Worm (Caenorhabditis elegans): ENCODE data around the gene gst-3.

Gene gst-3

ce11 chrIV:10151439-10151997 lies 11.5 kb upstream of the gst-3 start, which contains the start of gene copg-1:
copg-1 (plus strand) TSS chrIV:10151947.
- TF ChIP-seq mxl-2 (GFP tag; conservative IDR thresholded peaks at IDR 0.05), result no peak
- no peak for TF ChIP-seq lir-3 (tag; optimal IDR thresholded peaks at IDR 0.05)
- no peak for TF ChIP-seq ceh-32 (tag; optimal IDR thresholded peaks at IDR 0.05; ENCODE audit: poor library complexity)
- no peak for TF ChIP-seq unc-62 (GFP tag; optimal IDR thresholded peaks at IDR 0.05 in 1 of 2)
- TF ChIP-seq unc-62 (tag; optimal IDR thresholded peaks at IDR 0.05), result no peak
- TF ChIP-seq Y5F2A.4 (GFP tag; optimal IDR thresholded peaks at IDR 0.05), result no peak
- no peak for TF ChIP-seq F44E2.7 (GFP tag; IDR thresholded peaks at IDR 0.05)
- no peak for TF ChIP-seq zip-2 (tag; optimal IDR thresholded peaks at IDR 0.05)
- no peak for TF ChIP-seq ztf-11 (tag; optimal IDR thresholded peaks at IDR 0.05)
- TF ChIP-seq jun-1 (tag; optimal IDR thresholded peaks at IDR 0.05), result no peak
- no peak for TF ChIP-seq dmd-8 (GFP tag; IDR thresholded peaks at IDR 0.05)
- TF ChIP-seq nhr-76 (tag; optimal IDR thresholded peaks at IDR 0.05), result no peak
- no peak for TF ChIP-seq nhr-10 (tag; optimal IDR thresholded peaks at IDR 0.05)
- TF ChIP-seq F10B5.3 (tag; optimal IDR thresholded peaks at IDR 0.05), result no peak
- TF ChIP-seq F37D6.2 (tag; optimal IDR thresholded peaks at IDR 0.05), result no peak
- no peak for TF ChIP-seq lin-1 (GFP tag; IDR thresholded peaks at IDR 0.05)
- TF ChIP-seq nhr-25 (tag; optimal IDR thresholded peaks at IDR 0.05; ENCODE audit: borderline replicate concordance, insufficient read depth), result no peak
- TF ChIP-seq nhr-6 (tag; optimal IDR thresholded peaks at IDR 0.05), result peak; percentile 28
- TF ChIP-seq mes-2 (tag; optimal IDR thresholded peaks at IDR 0.05; ENCODE audit: poor library complexity, severe bottlenecking), result peak; percentile 77
- TF ChIP-seq dmd-6 (GFP tag; IDR thresholded peaks at IDR 0.05), result 0 out of 2 replicates have a peak, but pooled peaks have one; percentile 7
- TF ChIP-seq ceh-62 (tag; optimal IDR thresholded peaks at IDR 0.05), result no peak
- peak; percentile 11 for TF ChIP-seq mxl-3 (GFP tag; optimal IDR thresholded peaks at IDR 0.05)
- peak; percentile 80 for TF ChIP-seq hlh-30 (tag; optimal IDR thresholded peaks at IDR 0.05; ENCODE audit: insufficient read depth)
- no peak for TF ChIP-seq Y105C5A.15 (GFP tag; IDR thresholded peaks at IDR 0.05)
- TF ChIP-seq nhr-237 (tag; optimal IDR thresholded peaks at IDR 0.05), result no peak
- TF ChIP-seq ZK337.2 (GFP tag; IDR thresholded peaks at IDR 0.05), result no peak
- TF ChIP-seq ceh-20 (GFP tag; IDR thresholded peaks at IDR 0.05), result no peak
- peak in 1 of 2 experiments; percentile 9 for TF ChIP-seq mdl-1 (tag; optimal IDR thresholded peaks at IDR 0.05)
- no peak for TF ChIP-seq T26A8.4 (GFP tag; IDR thresholded peaks at IDR 0.05)
- TF ChIP-seq sdz-12 (GFP tag; optimal IDR thresholded peaks at IDR 0.05), result no peak
- no peak for TF ChIP-seq madf-5 (GFP tag; IDR thresholded peaks at IDR 0.05)
- TF ChIP-seq dmd-9 (GFP tag; IDR thresholded peaks at IDR 0.05), result no peak
- TF ChIP-seq aly-2 (tag; optimal IDR thresholded peaks at IDR 0.05), result no peak
- TF ChIP-seq zfp-3 (GFP tag; conservative IDR thresholded peaks at IDR 0.05), result no peak
- no peak for TF ChIP-seq ama-1 (optimal IDR thresholded peaks at IDR 0.05)
- no peak for TF ChIP-seq hmg-1.1 (GFP tag; IDR thresholded peaks at IDR 0.05)
- TF ChIP-seq nhr-42 (GFP tag; IDR thresholded peaks at IDR 0.05), result no peak
- TF ChIP-seq daf-16 (GFP tag; optimal IDR thresholded peaks at IDR 0.05), result no peak
- no peak for TF ChIP-seq daf-16 (tag; optimal IDR thresholded peaks at IDR 0.05)
- TF ChIP-seq madf-9 (GFP tag; conservative IDR thresholded peaks at IDR 0.05), result no peak
- peak; percentile 28 for TF ChIP-seq nhr-28 (tag; optimal IDR thresholded peaks at IDR 0.05)
- no peak for TF ChIP-seq nhr-102 (tag; optimal IDR thresholded peaks at IDR 0.05)
- TF ChIP-seq tra-1 (GFP tag; IDR thresholded peaks at IDR 0.05), result no peak
- no peak for TF ChIP-seq nhr-41 (GFP tag; IDR thresholded peaks at IDR 0.05)
- TF ChIP-seq lin-15B (tag; optimal IDR thresholded peaks at IDR 0.05), result no peak
- TF ChIP-seq dpl-1 (GFP tag; optimal IDR thresholded peaks at IDR 0.05), result peak; percentile 55
- no peak for TF ChIP-seq daf-19 (GFP tag; conservative IDR thresholded peaks at IDR 0.05)
- TF ChIP-seq lin-29 (GFP tag; IDR thresholded peaks at IDR 0.05), result no peak
- no peak for TF ChIP-seq skn-1 (tag; optimal IDR thresholded peaks at IDR 0.05)
- TF ChIP-seq unc-130 (GFP tag; optimal IDR thresholded peaks at IDR 0.05), result no peak
- TF ChIP-seq php-3 (GFP tag; IDR thresholded peaks at IDR 0.05), result no peak
- TF ChIP-seq ctbp-1 (GFP tag; IDR thresholded peaks at IDR 0.05), result 0 out of 2 replicates have a peak, but pooled peaks have one; percentile 16

Measured in whole organism, L4 larva.